Fruit fly (Drosophila melanogaster) whole organism, embryonic: Measurements from ENCODE around the gene Cht6.

Experiments
- ATbp ChIP-seq: fragments of 200-800 bp; sonication (Bioruptor generic); optimal IDR thresholded peaks from 2 replicates; lab custom pipeline; 2017; ENCODE audit warnings: missing biosample characterization, mild to moderate bottlenecking, missing genetic modification characterization, missing genetic modification reagents
- Abd-B ChIP-seq: fragments of 200-800 bp; sonication (Bioruptor generic); optimal IDR thresholded peaks from 2 replicates; lab custom pipeline; 2018; ENCODE audit warnings: missing biosample characterization, mild to moderate bottlenecking, missing genetic modification characterization, moderate library complexity
- Bdp1 ChIP-seq: fragments of 200-800 bp; sonication (Bioruptor generic); optimal IDR thresholded peaks from 3 replicates; lab custom pipeline; 2016; ENCODE audit warnings: missing biosample characterization, missing genetic modification characterization
- Bgb ChIP-seq: fragments of 200-800 bp; sonication (Bioruptor generic); IDR thresholded peaks from 2 replicates; pipeline ENCODE4 v1.3.6; 2022; ENCODE audit warnings: missing biosample characterization, missing genetic modification characterization; ENCODE audit not compliant: partially characterized antibody
- CG10267 ChIP-seq: fragments of 200-800 bp; sonication (Bioruptor generic); optimal IDR thresholded peaks from 2 replicates; lab custom pipeline; 2018; ENCODE audit warnings: missing biosample characterization, mild to moderate bottlenecking, missing genetic modification characterization, moderate library complexity
- CG11504 ChIP-seq: fragments of 200-800 bp; sonication (Bioruptor generic); optimal IDR thresholded peaks from 3 replicates; lab custom pipeline; 2019; ENCODE audit warnings: missing biosample characterization, mild to moderate bottlenecking, missing genetic modification characterization, moderate library complexity
- CG14667 ChIP-seq: fragments of 200-800 bp; sonication (Bioruptor generic); IDR thresholded peaks from 2 replicates; pipeline ENCODE4 v1.3.6; 2022; ENCODE audit warnings: missing biosample characterization, missing genetic modification characterization
- CG14965 ChIP-seq: fragments of 200-800 bp; sonication (Bioruptor generic); optimal IDR thresholded peaks from 2 replicates; lab custom pipeline; 2016; ENCODE audit warnings: missing biosample characterization, missing genetic modification characterization, borderline replicate concordance
- CG17328 ChIP-seq: fragments of 200-800 bp; sonication (Bioruptor generic); IDR thresholded peaks from 2 replicates; pipeline ENCODE4 v1.3.6; 2022; ENCODE audit warnings: missing biosample characterization, missing genetic modification characterization
- CG18764 ChIP-seq: fragments of 200-800 bp; sonication (Bioruptor generic); optimal IDR thresholded peaks from 3 replicates; lab custom pipeline; 2016; ENCODE audit warnings: missing biosample characterization, missing genetic modification characterization
- CG2889 ChIP-seq: fragments of 200-800 bp; sonication (Bioruptor generic); IDR thresholded peaks from 3 replicates; pipeline ENCODE4 v1.3.6; 2022; ENCODE audit warnings: missing biosample characterization, missing genetic modification characterization
- CG3065 ChIP-seq: fragments of 200-800 bp; sonication (Bioruptor generic); optimal IDR thresholded peaks from 2 replicates; lab custom pipeline; 2016; ENCODE audit warnings: missing biosample characterization, missing genetic modification characterization
- CG8924 ChIP-seq: fragments of 200-800 bp; optimal IDR thresholded peaks from 3 replicates; lab custom pipeline; 2019; ENCODE audit warnings: missing biosample characterization, mild to moderate bottlenecking, missing genetic modification characterization, moderate library complexity
- CTCF ChIP-seq: fragments of 200-800 bp; sonication (Bioruptor generic); optimal IDR thresholded peaks from 2 replicates; lab custom pipeline; 2017; ENCODE audit warnings: missing biosample characterization, mild to moderate bottlenecking, missing genetic modification characterization, moderate library complexity
- Dad ChIP-seq: fragments of 200-800 bp; sonication (Bioruptor generic); optimal IDR thresholded peaks from 3 replicates; lab custom pipeline; 2016; ENCODE audit warnings: missing biosample characterization, missing genetic modification characterization
- Dip3 ChIP-seq: fragments of 200-800 bp; sonication (Bioruptor generic); optimal IDR thresholded peaks from 3 replicates; lab custom pipeline; 2016; ENCODE audit warnings: missing biosample characterization, missing genetic modification characterization
- Eip74EF ChIP-seq, 2 experiments: fragments of 200-800 bp in 1 of 2; fragments of >200 bp in 1 of 2; sonication (Bioruptor generic) in 1 of 2; optimal IDR thresholded peaks; 2 replicates each; lab custom pipeline; 2017 to 2019; ENCODE audit warnings: missing biosample characterization in 2 of 2, missing genetic modification characterization in 2 of 2, mild to moderate bottlenecking in 1 of 2, moderate library complexity in 1 of 2
- Gug ChIP-seq: fragments of 200-800 bp; sonication (Bioruptor generic); IDR thresholded peaks from 4 replicates; pipeline ENCODE4 v1.3.6; 2022; ENCODE audit warnings: missing biosample characterization, missing genetic modification characterization
- HLH3B ChIP-seq: fragments of 200-800 bp; sonication (Bioruptor generic); IDR thresholded peaks from 2 replicates; pipeline ENCODE4 v1.3.6; 2022; ENCODE audit warnings: missing biosample characterization, missing genetic modification characterization
- Hmr ChIP-seq: fragments of 200-800 bp; sonication (Bioruptor generic); optimal IDR thresholded peaks from 3 replicates; lab custom pipeline; 2017; ENCODE audit warnings: mild to moderate bottlenecking, missing biosample characterization, missing genetic modification reagents, missing genetic modification characterization
- Hr51 ChIP-seq, 2 experiments: fragments of 200-800 bp; sonication (Bioruptor generic); optimal IDR thresholded peaks; 2 replicates in 1 of 2; 3 replicates in 1 of 2; lab custom pipeline; 2016 to 2018; ENCODE audit warnings: missing biosample characterization in 2 of 2, missing genetic modification characterization in 2 of 2, mild to moderate bottlenecking in 1 of 2, moderate library complexity in 1 of 2
- MBD-R2 ChIP-seq: fragments of 200-800 bp; sonication (Bioruptor generic); IDR thresholded peaks from 2 replicates; pipeline ENCODE4 v1.3.6; 2022; ENCODE audit warnings: missing biosample characterization, missing genetic modification characterization
- Max ChIP-seq: fragments of 200-800 bp; sonication (Bioruptor generic); optimal IDR thresholded peaks from 2 replicates; lab custom pipeline; 2016; ENCODE audit warnings: missing biosample characterization, mild to moderate bottlenecking, missing genetic modification characterization
- NC2α ChIP-seq: fragments of 200-800 bp; sonication (Bioruptor generic); optimal IDR thresholded peaks from 2 replicates; lab custom pipeline; 2016; ENCODE audit warnings: missing biosample characterization, missing genetic modification characterization
- NC2β ChIP-seq: fragments of 200-800 bp; sonication (Bioruptor generic); optimal IDR thresholded peaks from 2 replicates; lab custom pipeline; 2016; ENCODE audit warnings: missing biosample characterization, missing genetic modification characterization
- Side ChIP-seq: fragments of 200-800 bp; sonication (Bioruptor generic); optimal IDR thresholded peaks from 2 replicates; lab custom pipeline; 2016; ENCODE audit warnings: missing biosample characterization, missing genetic modification characterization
- Six4 ChIP-seq: fragments of 200-800 bp; sonication (Bioruptor generic); optimal IDR thresholded peaks from 2 replicates; lab custom pipeline; 2016; ENCODE audit warnings: missing biosample characterization, missing genetic modification characterization
- Usf ChIP-seq: fragments of 200-800 bp; sonication (Bioruptor generic); optimal IDR thresholded peaks from 2 replicates; lab custom pipeline; 2017; ENCODE audit warnings: missing genotype, missing biosample characterization, missing genetic modification characterization
- Xbp1 ChIP-seq: fragments of 200-800 bp; sonication (Bioruptor generic); optimal IDR thresholded peaks from 3 replicates; lab custom pipeline; 2016; ENCODE audit warnings: missing biosample characterization, mild to moderate bottlenecking, missing genetic modification characterization
- amos ChIP-seq: fragments of 200-800 bp; sonication (Bioruptor generic); IDR thresholded peaks from 2 replicates; pipeline ENCODE4 v1.3.6; 2022; ENCODE audit warnings: missing biosample characterization, missing genetic modification characterization; ENCODE audit not compliant: partially characterized antibody
- bcd ChIP-seq: fragments of 200-800 bp; sonication (Bioruptor generic); optimal IDR thresholded peaks from 2 replicates; lab custom pipeline; 2017; ENCODE audit warnings: missing biosample characterization, mild to moderate bottlenecking, missing genetic modification characterization
- crp ChIP-seq, 2 experiments: fragments of 200-800 bp; sonication (Bioruptor generic); optimal IDR thresholded peaks; 2 replicates in 1 of 2; 3 replicates in 1 of 2; lab custom pipeline; 2017; ENCODE audit warnings: missing biosample characterization in 2 of 2, missing genetic modification characterization in 2 of 2, mild to moderate bottlenecking in 1 of 2, moderate library complexity in 1 of 2
- danr ChIP-seq: fragments of 200-800 bp; sonication (Bioruptor generic); IDR thresholded peaks from 2 replicates; pipeline ENCODE4 v1.3.6; 2022; ENCODE audit warnings: missing biosample characterization, missing genetic modification characterization
- eyg ChIP-seq: fragments of 200-800 bp; sonication (Bioruptor generic); optimal IDR thresholded peaks from 3 replicates; lab custom pipeline; 2016; ENCODE audit warnings: missing biosample characterization, missing genetic modification characterization
- fu2 ChIP-seq: fragments of 200-800 bp; sonication (Bioruptor generic); optimal IDR thresholded peaks from 2 replicates; lab custom pipeline; 2016; ENCODE audit warnings: missing biosample characterization, missing genetic modification characterization
- ham ChIP-seq: fragments of 200-800 bp; sonication (Bioruptor generic); IDR thresholded peaks from 2 replicates; pipeline ENCODE4 v1.3.6; 2022; ENCODE audit warnings: missing biosample characterization, missing genetic modification characterization
- insv ChIP-seq, 2 experiments: fragments of 200-800 bp; sonication (Bioruptor generic); optimal IDR thresholded peaks; 3 replicates each; lab custom pipeline; 2016 to 2018; ENCODE audit warnings: missing biosample characterization in 2 of 2, missing genetic modification characterization in 2 of 2
- inv ChIP-seq: fragments of 200-800 bp; sonication (Bioruptor generic); IDR thresholded peaks from 2 replicates; pipeline ENCODE4 v1.3.6; 2022; ENCODE audit warnings: missing biosample characterization, missing genetic modification characterization; ENCODE audit not compliant: partially characterized antibody
- klu ChIP-seq: fragments of 200-800 bp; sonication (Bioruptor generic); IDR thresholded peaks from 2 replicates; pipeline ENCODE4 v1.3.6; 2022; ENCODE audit warnings: missing biosample characterization, missing genetic modification characterization
- nau ChIP-seq: fragments of 200-800 bp; sonication (Bioruptor generic); optimal IDR thresholded peaks from 3 replicates; lab custom pipeline; 2017; ENCODE audit warnings: missing biosample characterization, mild to moderate bottlenecking, missing genetic modification characterization, missing genetic modification reagents
- pb ChIP-seq: fragments of 200-800 bp; sonication (Bioruptor generic); optimal IDR thresholded peaks from 3 replicates; lab custom pipeline; 2016; ENCODE audit warnings: missing biosample characterization, missing genetic modification characterization
- pita ChIP-seq: fragments of 200-800 bp; sonication (Bioruptor generic); optimal IDR thresholded peaks from 2 replicates; lab custom pipeline; 2017; ENCODE audit warnings: missing biosample characterization, mild to moderate bottlenecking, missing genetic modification characterization
- prd ChIP-seq, 3 experiments: fragments of >200 bp in 2 of 3; fragments of 200-800 bp in 1 of 3; sonication (Bioruptor generic) in 1 of 3; optimal IDR thresholded peaks in 2 of 3; IDR thresholded peaks in 1 of 3; 2 replicates in 2 of 3; 3 replicates in 1 of 3; pipeline versions ENCODE4 v1.3.6 to Lab custom; 2017 to 2022; ENCODE audit warnings: missing biosample characterization in 1 of 3, missing genetic modification characterization in 1 of 3
- rib ChIP-seq: fragments of 200-800 bp; sonication (Bioruptor generic); IDR thresholded peaks from 2 replicates; pipeline ENCODE4 v1.3.6; 2022; ENCODE audit warnings: missing biosample characterization, missing genetic modification characterization
- slou ChIP-seq: fragments of 200-800 bp; sonication (Bioruptor generic); optimal IDR thresholded peaks from 3 replicates; lab custom pipeline; 2016; ENCODE audit warnings: missing biosample characterization, missing genetic modification characterization
- stwl ChIP-seq: fragments of 200-800 bp; sonication (Bioruptor generic); optimal IDR thresholded peaks from 3 replicates; lab custom pipeline; 2018; ENCODE audit warnings: missing biosample characterization, mild to moderate bottlenecking, missing genetic modification characterization, moderate library complexity
- tna ChIP-seq: fragments of 200-800 bp; sonication (Bioruptor generic); IDR thresholded peaks from 2 replicates; pipeline ENCODE4 v1.3.6; 2022; ENCODE audit warnings: missing biosample characterization, missing genetic modification characterization; ENCODE audit not compliant: partially characterized antibody
- usp ChIP-seq: fragments of >200 bp; optimal IDR thresholded peaks from 2 replicates; lab custom pipeline; 2017; ENCODE audit warnings: missing biosample characterization, missing genetic modification characterization
- z ChIP-seq: fragments of 200-800 bp; sonication (Bioruptor generic); IDR thresholded peaks from 3 replicates; pipeline ENCODE4 v1.3.6; 2022; ENCODE audit warnings: missing biosample characterization, missing genetic modification characterization

Gene Cht6

DNA sequence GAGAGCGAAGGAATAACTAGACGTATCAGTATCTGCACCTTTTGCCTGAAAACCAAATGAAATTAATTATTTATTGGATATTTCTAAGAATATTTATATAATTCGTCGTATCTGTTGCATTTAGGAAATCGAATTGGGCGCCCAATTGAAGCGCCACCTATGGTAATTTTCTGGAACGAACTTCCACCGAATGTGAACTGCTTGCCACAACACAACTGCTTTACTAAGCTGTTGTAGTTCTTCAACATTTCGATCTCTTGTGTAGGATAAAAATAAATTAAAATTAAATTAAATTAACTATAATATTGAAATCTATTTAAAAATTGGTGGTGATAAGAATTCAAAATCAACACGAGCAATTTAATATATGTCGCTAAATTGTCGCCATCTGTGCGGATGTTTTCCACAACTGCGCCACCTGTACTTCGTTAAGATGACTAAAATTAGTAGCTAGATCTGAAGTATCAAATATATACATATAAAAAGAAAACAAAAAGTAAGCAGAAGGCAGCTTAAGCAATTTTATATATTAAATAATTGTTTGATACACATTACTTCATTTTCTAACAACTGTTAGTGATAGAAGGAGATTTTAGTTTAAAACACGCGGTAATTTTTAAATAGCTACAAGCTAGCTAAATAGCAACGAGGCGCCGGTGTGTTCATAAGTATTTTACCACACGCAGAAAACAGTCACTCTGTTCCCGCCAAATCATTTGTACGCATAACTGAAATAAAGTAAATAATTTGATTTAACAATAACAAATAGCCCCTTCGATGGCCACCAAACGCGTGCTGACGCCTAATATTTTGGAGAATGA lies 6.6 kb upstream of the Cht6 start, which contains the start of gene Dna2 (continued):
- TF ChIP-seq Abd-B (GFP tag; lab: Kevin White, UChicago) (no peak), Six4 (GFP tag; lab: Kevin White, UChicago) (no peak), slou (GFP tag; lab: Kevin White, UChicago) (no peak), Xbp1 (peak; percentile 46), CG18764 (GFP tag; lab: Kevin White, UChicago) (no peak), Dip3 (GFP tag; lab: Kevin White, UChicago) (no peak), ATbp (GFP tag; lab: Kevin White, UChicago) (no peak), inv (GFP tag; lab: Robert Waterston, UW) (no peak), pita (GFP tag; lab: Kevin White, UChicago) (no peak), Hmr (GFP tag; lab: Kevin White, UChicago) (no peak), Hr51 (GFP tag; optimal IDR thresholded peaks at IDR 0.05; lab: Kevin White, UChicago) (no peak), CG17328 (no peak), crp (GFP tag; optimal IDR thresholded peaks at IDR 0.05; lab: Kevin White, UChicago) (no peak), CTCF (GFP tag; lab: Kevin White, UChicago) (peak; percentile 95), eyg (GFP tag; lab: Kevin White, UChicago) (no peak), Eip74EF (GFP tag; optimal IDR thresholded peaks at IDR 0.05; lab: Kevin White, UChicago) (no peak), MBD-R2 (peak; percentile 17; the same call in 1 of the 2 replicates), Dad (GFP tag; lab: Kevin White, UChicago) (no peak), z (no peak), stwl (tag; lab: Kevin White, UChicago) (no peak), Max (GFP tag; lab: Kevin White, UChicago) (no peak), Usf (GFP tag; lab: Kevin White, UChicago) (no peak), insv (GFP tag; optimal IDR thresholded peaks at IDR 0.05; lab: Kevin White, UChicago) (no peak), CG14965 (no peak), prd (optimal IDR thresholded peaks at IDR 0.05; lab: Kevin White, UChicago) (no peak), prd (GFP tag; IDR thresholded peaks at IDR 0.05; lab: Robert Waterston, UW) (peak; percentile 41; the same call in 2 of the 3 replicates), tna (GFP tag; lab: Robert Waterston, UW) (no peak), usp (GFP tag; lab: Kevin White, UChicago) (no peak), Side (no peak), CG10267 (no peak), fu2 (GFP tag; lab: Kevin White, UChicago) (no peak), CG3065 (GFP tag; lab: Kevin White, UChicago) (no peak), klu (GFP tag; lab: Robert Waterston, UW) (no peak), CG14667 (no peak), nau (GFP tag; lab: Kevin White, UChicago) (no peak), Bdp1 (GFP tag; lab: Kevin White, UChicago) (no peak), HLH3B (GFP tag; lab: Robert Waterston, UW) (no peak), danr (GFP tag; lab: Robert Waterston, UW) (no peak), bcd (GFP tag; lab: Kevin White, UChicago) (no peak), ham (no peak), NC2β (GFP tag; lab: Kevin White, UChicago) (no peak), CG2889 (GFP tag; lab: Robert Waterston, UW) (no peak), Bgb (GFP tag; lab: Robert Waterston, UW) (no peak), CG8924 (tag; lab: Kevin White, UChicago) (no peak), pb (no peak), CG11504 (tag; lab: Kevin White, UChicago) (peak; percentile 38), amos (no peak), NC2α (GFP tag; lab: Kevin White, UChicago) (no peak), Gug (0 out of 4 replicates have a peak, but pooled peaks have one; percentile 26), rib (GFP tag; lab: Robert Waterston, UW) (no peak)
